Worm (Caenorhabditis elegans): Measurements from ENCODE around the gene Y57G7A.5.
A peak's percentile ranks its signal among the peaks of the same experiment; 100 is the strongest.

The Y57G7A.5 gene

DNA sequence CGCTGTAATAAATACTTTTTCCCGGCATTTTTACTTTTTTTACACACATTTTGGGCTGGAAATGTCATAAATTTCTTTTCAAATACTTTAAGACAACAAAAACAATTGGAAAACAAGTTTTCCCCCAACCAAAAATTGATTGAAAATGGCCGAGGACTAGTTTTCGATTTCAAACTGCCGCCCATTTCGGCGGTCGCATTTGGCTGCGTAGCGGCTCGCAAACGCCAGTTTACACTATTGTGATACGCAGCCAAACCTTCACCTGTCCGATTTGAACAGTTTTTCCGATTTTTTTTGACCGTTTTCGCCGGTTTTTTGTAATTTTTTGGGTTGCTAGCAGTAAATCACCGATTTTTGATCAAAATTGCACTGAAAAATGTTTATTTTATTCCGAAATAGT, 45.1 kb upstream of the Y57G7A.5 start (continued):
- TF ChIP-seq rec-8 (tag; optimal IDR thresholded peaks at IDR 0.05), result no peak
- peak; percentile 20 for TF ChIP-seq nhr-27 (tag; optimal IDR thresholded peaks at IDR 0.05)
- TF ChIP-seq rcor-1 (GFP tag; IDR thresholded peaks at IDR 0.05), result peak; percentile 96
- TF ChIP-seq mxl-1 (tag; optimal IDR thresholded peaks at IDR 0.05), result no peak
- peak; percentile 89 for TF ChIP-seq aptf-2 (GFP tag; conservative IDR thresholded peaks at IDR 0.05)
- peak; percentile 80 for TF ChIP-seq F52B5.7 (tag; optimal IDR thresholded peaks at IDR 0.05)
- peak; percentile 95 for TF ChIP-seq zim-3 (tag; optimal IDR thresholded peaks at IDR 0.05)
- TF ChIP-seq atf-7 (tag; optimal IDR thresholded peaks at IDR 0.05), result peak; percentile 89
- peak; percentile 85 for TF ChIP-seq ztf-6 (GFP tag; IDR thresholded peaks at IDR 0.05)
- peak; percentile 88 for TF ChIP-seq somi-1 (GFP tag; optimal IDR thresholded peaks at IDR 0.05)
- peak; percentile 80; the same call in 1 of the 2 replicates for TF ChIP-seq cebp-2 (GFP tag; IDR thresholded peaks at IDR 0.05)
- TF ChIP-seq ztf-3 (GFP tag; optimal IDR thresholded peaks at IDR 0.05), result peak; percentile 81
- peak; percentile 75 for TF ChIP-seq nhr-80 (tag; optimal IDR thresholded peaks at IDR 0.05)
- TF ChIP-seq chd-7 (tag; optimal IDR thresholded peaks at IDR 0.05), result peak; percentile 89
- TF ChIP-seq madf-6 (GFP tag; IDR thresholded peaks at IDR 0.05), result peak; percentile 92
- no peak for TF ChIP-seq F57A8.1 (GFP tag; optimal IDR thresholded peaks at IDR 0.05)
- peak; percentile 78; the same call in 1 of the 2 replicates for TF ChIP-seq Y53F4B.3 (GFP tag; IDR thresholded peaks at IDR 0.05)
- peak; percentile 90 for TF ChIP-seq let-526 (GFP tag; IDR thresholded peaks at IDR 0.05)
- peak; percentile 57 for TF ChIP-seq ceh-79 (tag; optimal IDR thresholded peaks at IDR 0.05)
- peak; percentile 96 for TF ChIP-seq madf-3 (GFP tag; IDR thresholded peaks at IDR 0.05)
- peak; percentile 89 for TF ChIP-seq hsf-1 (GFP tag; IDR thresholded peaks at IDR 0.05)
- TF ChIP-seq F55B11.4 (tag; optimal IDR thresholded peaks at IDR 0.05; ENCODE audit: borderline replicate concordance, insufficient read depth), result no peak
- TF ChIP-seq unc-130 (GFP tag; optimal IDR thresholded peaks at IDR 0.05), result peak; percentile 88
- peak; percentile 96 for TF ChIP-seq hmg-1.2 (GFP tag; IDR thresholded peaks at IDR 0.05)
- peak; percentile 91 for TF ChIP-seq lir-1 (GFP tag; conservative IDR thresholded peaks at IDR 0.05)
- TF ChIP-seq hlh-12 (tag; optimal IDR thresholded peaks at IDR 0.05), result no peak
- peak; percentile 69 to 98 (median 90) for TF ChIP-seq lin-35 (GFP tag; optimal IDR thresholded peaks at IDR 0.05)
- no peak for TF ChIP-seq nhr-120 (GFP tag; IDR thresholded peaks at IDR 0.05)
- TF ChIP-seq gei-17 (GFP tag; optimal IDR thresholded peaks at IDR 0.05), result peak; percentile 75
- peak; percentile 71 for TF ChIP-seq xnd-1 (tag; optimal IDR thresholded peaks at IDR 0.05)
- TF ChIP-seq sptf-2 (GFP tag; optimal IDR thresholded peaks at IDR 0.05), result peak; percentile 30

ce11 chrII:1315245-1315644, 39.9 kb upstream of the Y57G7A.5 start:
- TF ChIP-seq nhr-80 (tag; optimal IDR thresholded peaks at IDR 0.05) (peak; percentile 70), aptf-2 (GFP tag; conservative IDR thresholded peaks at IDR 0.05) (no peak), lsy-27 (tag; optimal IDR thresholded peaks at IDR 0.05; ENCODE audit: borderline replicate concordance, insufficient read depth) (no peak), chd-7 (tag; optimal IDR thresholded peaks at IDR 0.05) (no peak), lin-40 (tag; optimal IDR thresholded peaks at IDR 0.05) (peak; percentile 43), mcd-1 (GFP tag; IDR thresholded peaks at IDR 0.05) (no peak), let-607 (tag; optimal IDR thresholded peaks at IDR 0.05) (peak in 1 of 2 experiments; percentile 25), T26A5.8 (tag; optimal IDR thresholded peaks at IDR 0.05) (no peak), F33H1.4 (GFP tag; IDR thresholded peaks at IDR 0.05) (no peak), tlf-1 (GFP tag; optimal IDR thresholded peaks at IDR 0.05) (no peak), madf-10 (tag; optimal IDR thresholded peaks at IDR 0.05) (no peak), ama-1 (optimal IDR thresholded peaks at IDR 0.05) (no peak), ama-1 (GFP tag; optimal IDR thresholded peaks at IDR 0.05) (no peak), T07F8.4 (tag; optimal IDR thresholded peaks at IDR 0.05) (no peak), sptf-2 (GFP tag; optimal IDR thresholded peaks at IDR 0.05) (no peak), zfh-2 (GFP tag; conservative IDR thresholded peaks at IDR 0.05) (no peak), rpc-1 (optimal IDR thresholded peaks at IDR 0.05) (no peak), rpc-1 (tag; optimal IDR thresholded peaks at IDR 0.05) (no peak), aptf-3 (GFP tag; IDR thresholded peaks at IDR 0.05) (no peak), atf-7 (tag; optimal IDR thresholded peaks at IDR 0.05) (peak; percentile 4), pha-4 (tag; optimal IDR thresholded peaks at IDR 0.05) (no peak), cebp-1 (GFP tag; IDR thresholded peaks at IDR 0.05) (no peak), cebp-1 (tag; optimal IDR thresholded peaks at IDR 0.05) (no peak), pbrm-1 (GFP tag; IDR thresholded peaks at IDR 0.05) (no peak), unc-130 (GFP tag; optimal IDR thresholded peaks at IDR 0.05) (no peak)

All from whole organism, young adult.